Fruit fly (Drosophila melanogaster) whole organism, pupa: ENCODE data around the gene CG3734.

Experiments
- CG12605 ChIP-seq: fragments of 200-800 bp; sonication (Bioruptor generic); IDR thresholded peaks from 2 replicates; pipeline ENCODE4 v1.3.6; 2022; ENCODE audit warnings: missing biosample characterization, missing genetic modification characterization
- CG13204 ChIP-seq: fragments of 200-800 bp; sonication (Bioruptor generic); optimal IDR thresholded peaks from 2 replicates; lab custom pipeline; 2018; ENCODE audit warnings: missing biosample characterization, mild to moderate bottlenecking, missing genetic modification characterization, moderate library complexity
- CG15710 ChIP-seq: fragments of 200-800 bp; sonication (Bioruptor generic); optimal IDR thresholded peaks from 2 replicates; lab custom pipeline; 2018; ENCODE audit warnings: missing biosample characterization, mild to moderate bottlenecking, missing genetic modification characterization, moderate library complexity
- CG17806 ChIP-seq: fragments of 200-800 bp; sonication (Bioruptor generic); optimal IDR thresholded peaks from 2 replicates; lab custom pipeline; 2018; ENCODE audit warnings: missing biosample characterization, mild to moderate bottlenecking, missing genetic modification characterization, moderate library complexity
- CG4496 ChIP-seq: fragments of 200-800 bp; sonication (Bioruptor generic); IDR thresholded peaks from 3 replicates; pipeline ENCODE4 v1.3.6; 2022; ENCODE audit warnings: missing biosample characterization, missing genetic modification characterization
- CG8159 ChIP-seq: fragments of 200-800 bp; sonication (Bioruptor generic); optimal IDR thresholded peaks from 3 replicates; lab custom pipeline; 2018; ENCODE audit warnings: missing biosample characterization, mild to moderate bottlenecking, missing genetic modification characterization, moderate library complexity
- EcR ChIP-seq: fragments of 200-800 bp; sonication (Bioruptor generic); optimal IDR thresholded peaks from 3 replicates; lab custom pipeline; 2019; ENCODE audit warnings: missing biosample characterization, missing genetic modification characterization, mild to moderate bottlenecking, moderate library complexity, missing genetic modification reagents
- Snoo ChIP-seq: fragments of 200-800 bp; sonication (Bioruptor generic); optimal IDR thresholded peaks from 3 replicates; lab custom pipeline; 2017; ENCODE audit warnings: missing biosample characterization, mild to moderate bottlenecking, missing genetic modification characterization, inconsistent platforms
- gl ChIP-seq: fragments of 200-800 bp; sonication (Bioruptor generic); optimal IDR thresholded peaks from 2 replicates; lab custom pipeline; 2018; ENCODE audit warnings: missing biosample characterization, mild to moderate bottlenecking, missing genetic modification characterization

- no peak for TF ChIP-seq CG13204
- TF ChIP-seq Snoo: no peak
- TF ChIP-seq CG15710 (tag; lab: Kevin White, UChicago): no peak
- no peak for TF ChIP-seq CG17806 (tag; lab: Kevin White, UChicago)
- TF ChIP-seq gl: no peak
- TF ChIP-seq CG4496 (GFP tag; lab: Robert Waterston, UW): no peak
- no peak for TF ChIP-seq EcR (GFP tag; lab: Kevin White, UChicago)
- TF ChIP-seq CG8159 (tag; lab: Kevin White, UChicago): no peak
- TF ChIP-seq CG12605 (GFP tag; lab: Robert Waterston, UW): no peak
Observed at dm6 chr3R:19408573-19408972, 20.9 kb downstream of the CG3734 start, which contains the start of gene CG11626.
